Worm (Caenorhabditis elegans) whole organism, L2 larva: ENCODE data around the gene C45B11.5.

Experiments used
- C34F6.9 ChIP-seq: fragments of 150-350 bp; optimal IDR thresholded peaks from 2 replicates; lab custom pipeline; 2014; ENCODE audit warnings: missing biosample characterization, missing genetic modification characterization
- F13H6.1 ChIP-seq: sonication (generic microtip); optimal IDR thresholded peaks from 2 replicates; lab custom pipeline; 2016; ENCODE audit warnings: missing genetic modification characterization, missing compliant biosample characterization
- ama-1 ChIP-seq: fragments of 150-350 bp; optimal IDR thresholded peaks from 2 replicates; lab custom pipeline; 2018; ENCODE audit warnings: inconsistent platforms
- blmp-1 ChIP-seq: sonication (generic microtip); optimal IDR thresholded peaks from 2 replicates; lab custom pipeline; 2017; ENCODE audit warnings: missing genetic modification characterization, mild to moderate bottlenecking, missing compliant biosample characterization, antibody characterized with exemption, moderate library complexity; ENCODE audit not compliant: insufficient read depth
- ceh-16 ChIP-seq: fragments of 150-350 bp; optimal IDR thresholded peaks from 2 replicates; lab custom pipeline; 2014; ENCODE audit warnings: missing biosample characterization, missing genetic modification characterization
- crh-2 ChIP-seq: sonication (generic microtip); optimal IDR thresholded peaks from 2 replicates; lab custom pipeline; 2017; ENCODE audit warnings: missing biosample characterization, missing genetic modification characterization
- egl-27 ChIP-seq: sonication (generic microtip); optimal IDR thresholded peaks from 3 replicates; lab custom pipeline; 2017; ENCODE audit warnings: missing biosample characterization, missing genetic modification reagents, missing genetic modification characterization
- elt-3 ChIP-seq: sonication (generic microtip); optimal IDR thresholded peaks from 2 replicates; lab custom pipeline; 2017; ENCODE audit warnings: missing biosample characterization, missing genetic modification characterization
- fos-1 ChIP-seq: fragments of 150-350 bp; optimal IDR thresholded peaks from 2 replicates; lab custom pipeline; 2014; ENCODE audit warnings: missing biosample characterization, missing genetic modification characterization
- gmeb-1 ChIP-seq: fragments of 150-350 bp; optimal IDR thresholded peaks from 2 replicates; lab custom pipeline; 2014; ENCODE audit warnings: missing biosample characterization, missing genetic modification characterization
- lin-11 ChIP-seq: fragments of 150-350 bp; sonication (generic microtip); optimal IDR thresholded peaks from 2 replicates; lab custom pipeline; 2014; ENCODE audit warnings: missing biosample characterization, missing genetic modification characterization, inconsistent platforms, mixed read lengths
- lin-13 ChIP-seq: fragments of 150-350 bp; optimal IDR thresholded peaks from 2 replicates; lab custom pipeline; 2014; ENCODE audit warnings: missing biosample characterization, missing genetic modification reagents, missing genetic modification characterization
- lin-39 ChIP-seq: fragments of 150-350 bp; optimal IDR thresholded peaks from 2 replicates; lab custom pipeline; 2014; ENCODE audit warnings: missing biosample characterization, missing genetic modification reagents, missing genetic modification characterization
- lsy-2 ChIP-seq, 2 experiments: fragments of 150-350 bp in 1 of 2; sonication (generic microtip) in 1 of 2; optimal IDR thresholded peaks; 2 replicates each; lab custom pipeline; 2014 to 2017; ENCODE audit warnings: missing biosample characterization in 2 of 2, missing genetic modification characterization in 2 of 2
- mab-5 ChIP-seq: fragments of 150-350 bp; optimal IDR thresholded peaks from 2 replicates; lab custom pipeline; 2014; ENCODE audit warnings: missing biosample characterization, missing genetic modification characterization
- mdl-1 ChIP-seq, 2 experiments: fragments of 150-350 bp in 1 of 2; sonication (generic microtip) in 1 of 2; optimal IDR thresholded peaks; 2 replicates each; lab custom pipeline; 2017; ENCODE audit warnings: missing biosample characterization in 2 of 2, missing genetic modification characterization in 2 of 2
- nhr-10 ChIP-seq: sonication (generic microtip); optimal IDR thresholded peaks from 2 replicates; lab custom pipeline; 2017; ENCODE audit warnings: missing biosample characterization, missing genetic modification characterization
- nhr-12 ChIP-seq: fragments of 150-350 bp; optimal IDR thresholded peaks from 2 replicates; lab custom pipeline; 2014; ENCODE audit warnings: missing biosample characterization, missing genetic modification characterization
- nhr-129 ChIP-seq: fragments of 150-350 bp; optimal IDR thresholded peaks from 2 replicates; lab custom pipeline; 2014; ENCODE audit warnings: missing biosample characterization, missing genetic modification characterization
- nhr-21 ChIP-seq: fragments of 150-350 bp; optimal IDR thresholded peaks from 2 replicates; lab custom pipeline; 2014; ENCODE audit warnings: missing biosample characterization, missing genetic modification characterization
- nhr-23 ChIP-seq: fragments of 150-350 bp; optimal IDR thresholded peaks from 2 replicates; lab custom pipeline; 2014; ENCODE audit warnings: missing biosample characterization, missing genetic modification reagents, missing genetic modification characterization
- nhr-237 ChIP-seq: fragments of 150-350 bp; optimal IDR thresholded peaks from 2 replicates; lab custom pipeline; 2014; ENCODE audit warnings: missing biosample characterization, missing genetic modification characterization
- nhr-25 ChIP-seq: fragments of 150-350 bp; sonication (generic microtip); optimal IDR thresholded peaks from 3 replicates; lab custom pipeline; 2014; ENCODE audit warnings: missing biosample characterization, missing genetic modification characterization
- nhr-6 ChIP-seq: fragments of 150-350 bp; optimal IDR thresholded peaks from 2 replicates; lab custom pipeline; 2014; ENCODE audit warnings: missing biosample characterization, missing genetic modification characterization
- nhr-77 ChIP-seq: fragments of 150-350 bp; optimal IDR thresholded peaks from 2 replicates; lab custom pipeline; 2014; ENCODE audit warnings: missing biosample characterization, missing genetic modification characterization
- peb-1 ChIP-seq: fragments of 150-350 bp; optimal IDR thresholded peaks from 2 replicates; lab custom pipeline; 2014; ENCODE audit warnings: missing biosample characterization, missing genetic modification characterization
- sem-4 ChIP-seq: fragments of 150-350 bp; optimal IDR thresholded peaks from 2 replicates; lab custom pipeline; 2014; ENCODE audit warnings: missing biosample characterization, missing genetic modification reagents, missing genetic modification characterization
- skn-1 ChIP-seq: sonication (generic microtip); optimal IDR thresholded peaks from 2 replicates; lab custom pipeline; 2017; ENCODE audit warnings: missing biosample characterization, missing genetic modification characterization
- sma-3 ChIP-seq: sonication (generic microtip); optimal IDR thresholded peaks from 2 replicates; lab custom pipeline; 2016; ENCODE audit warnings: missing genetic modification reagents, missing genetic modification characterization, missing compliant biosample characterization
- sma-9 ChIP-seq, 2 experiments: fragments of 150-350 bp in 1 of 2; sonication (generic microtip) in 1 of 2; optimal IDR thresholded peaks; 2 replicates each; lab custom pipeline; 2014 to 2016; ENCODE audit warnings: missing genetic modification characterization in 2 of 2, mild to moderate bottlenecking in 1 of 2, missing biosample characterization in 1 of 2, missing compliant biosample characterization in 1 of 2, missing genetic modification reagents in 1 of 2, moderate library complexity in 1 of 2
- snpc-4 ChIP-seq: fragments of 150-350 bp; optimal IDR thresholded peaks from 2 replicates; lab custom pipeline; 2014; ENCODE audit warnings: missing biosample characterization, missing genetic modification characterization
- unc-39 ChIP-seq: fragments of 150-350 bp; optimal IDR thresholded peaks from 2 replicates; lab custom pipeline; 2014; ENCODE audit warnings: missing biosample characterization, missing genetic modification characterization
- unc-55 ChIP-seq: fragments of 150-350 bp; sonication (generic microtip); optimal IDR thresholded peaks from 3 replicates; lab custom pipeline; 2014; ENCODE audit warnings: missing biosample characterization, missing genetic modification reagents, missing genetic modification characterization
- unc-62 ChIP-seq: fragments of 150-350 bp; optimal IDR thresholded peaks from 2 replicates; lab custom pipeline; 2014; ENCODE audit warnings: missing biosample characterization, missing genetic modification reagents, missing genetic modification characterization
- zag-1 ChIP-seq: fragments of 150-350 bp; optimal IDR thresholded peaks from 2 replicates; lab custom pipeline; 2014; ENCODE audit warnings: missing biosample characterization, missing genetic modification characterization
- ztf-1 ChIP-seq: fragments of 200-800 bp; sonication (Bioruptor generic); conservative IDR thresholded peaks from 2 replicates; pipeline ENCODE4 v1.3.6; 2022; ENCODE audit warnings: missing genetic modification characterization, missing compliant biosample characterization
- ztf-11 ChIP-seq: sonication (generic microtip); optimal IDR thresholded peaks from 2 replicates; lab custom pipeline; 2017; ENCODE audit warnings: missing biosample characterization, missing genetic modification characterization
- ztf-4 ChIP-seq: fragments of 150-350 bp; optimal IDR thresholded peaks from 2 replicates; lab custom pipeline; 2014; ENCODE audit warnings: missing biosample characterization, missing genetic modification characterization

The C45B11.5 gene

ce11 chrV:11016846-11017553 is 24.6 kb upstream of the C45B11.5 start:
- TF ChIP-seq sem-4 (tag; lab: Kevin White, UChicago), result no peak
- TF ChIP-seq sma-3 (GFP tag; lab: Kevin White, UChicago), result peak; percentile 57
- TF ChIP-seq sma-9 (GFP tag; optimal IDR thresholded peaks at IDR 0.05; lab: Kevin White, UChicago), result peak; percentile 69
- no peak for TF ChIP-seq sma-9 (tag; optimal IDR thresholded peaks at IDR 0.05; lab: Kevin White, UChicago)
- TF ChIP-seq, all 48 proteins: peak for 2

ce11 chrV:11022817-11023216 is 18.8 kb upstream of the C45B11.5 start, which contains the start of the genes C13G3.12 and hot-6:
C13G3.12 (minus strand) TSS chrV:11022917.
hot-6 (minus strand) TSS chrV:11022937.
- TF ChIP-seq ztf-11 (no peak), fos-1 (tag; lab: Kevin White, UChicago) (no peak), unc-55 (GFP tag; lab: Kevin White, UChicago) (no peak), ama-1 (lab: Kevin White, UChicago) (no peak), nhr-21 (tag; lab: Kevin White, UChicago) (no peak), nhr-237 (no peak), sma-3 (GFP tag; lab: Kevin White, UChicago) (no peak), ztf-1 (GFP tag; lab: Robert Waterston, UW) (no peak), gmeb-1 (tag; lab: Kevin White, UChicago) (no peak), nhr-25 (tag; lab: Kevin White, UChicago) (no peak), unc-62 (GFP tag; lab: Kevin White, UChicago) (no peak), nhr-129 (tag; lab: Kevin White, UChicago) (no peak), unc-39 (no peak), egl-27 (tag; lab: Kevin White, UChicago) (no peak), nhr-10 (tag; lab: Kevin White, UChicago) (no peak), nhr-12 (tag; lab: Kevin White, UChicago) (no peak), ceh-16 (tag; lab: Kevin White, UChicago) (no peak), lin-13 (GFP tag; lab: Kevin White, UChicago) (no peak), mab-5 (tag; lab: Kevin White, UChicago) (no peak), nhr-6 (tag; lab: Kevin White, UChicago) (no peak)

- no peak for TF ChIP-seq snpc-4 (tag; lab: Kevin White, UChicago)
- no peak for TF ChIP-seq ama-1 (lab: Kevin White, UChicago)
- TF ChIP-seq elt-3 (tag; lab: Kevin White, UChicago), result no peak
- TF ChIP-seq ceh-16 (tag; lab: Kevin White, UChicago), result no peak
- TF ChIP-seq mdl-1 (tag; optimal IDR thresholded peaks at IDR 0.05; lab: Kevin White, UChicago), result no peak
- no peak for TF ChIP-seq ztf-11
- TF ChIP-seq unc-55 (GFP tag; lab: Kevin White, UChicago), result no peak
- TF ChIP-seq peb-1 (tag; lab: Kevin White, UChicago), result no peak
- TF ChIP-seq nhr-21 (tag; lab: Kevin White, UChicago), result no peak
- TF ChIP-seq sma-9 (GFP tag; optimal IDR thresholded peaks at IDR 0.05; lab: Kevin White, UChicago), result no peak
- no peak for TF ChIP-seq sma-9 (tag; optimal IDR thresholded peaks at IDR 0.05; lab: Kevin White, UChicago)
- no peak for TF ChIP-seq blmp-1 (tag; lab: Kevin White, UChicago)
- no peak for TF ChIP-seq nhr-77
- TF ChIP-seq nhr-23 (tag; lab: Kevin White, UChicago), result no peak
- TF ChIP-seq gmeb-1 (tag; lab: Kevin White, UChicago), result no peak
- no peak for TF ChIP-seq lin-39 (tag; lab: Kevin White, UChicago)
- TF ChIP-seq lin-13 (GFP tag; lab: Kevin White, UChicago), result no peak
- TF ChIP-seq zag-1, result no peak
- no peak for TF ChIP-seq skn-1
- TF ChIP-seq mab-5 (tag; lab: Kevin White, UChicago), result no peak
Measured at ce11 chrV:11027740-11028139, 13.9 kb upstream of the C45B11.5 start.

- TF ChIP-seq lin-11 (tag; lab: Kevin White, UChicago) (no peak), unc-55 (GFP tag; lab: Kevin White, UChicago) (peak; percentile 79), C34F6.9 (tag; lab: Kevin White, UChicago) (peak; percentile 43), F13H6.1 (tag; lab: Kevin White, UChicago) (peak; percentile 57), nhr-10 (tag; lab: Kevin White, UChicago) (peak; percentile 16), nhr-77 (no peak), nhr-6 (tag; lab: Kevin White, UChicago) (peak; percentile 17), lin-13 (GFP tag; lab: Kevin White, UChicago) (peak; percentile 20), fos-1 (tag; lab: Kevin White, UChicago) (peak; percentile 24), lsy-2 (tag; optimal IDR thresholded peaks at IDR 0.05; lab: Kevin White, UChicago) (peak in 1 of 2 experiments; percentile 70), sma-9 (GFP tag; optimal IDR thresholded peaks at IDR 0.05; lab: Kevin White, UChicago) (peak; percentile 73), sma-9 (tag; optimal IDR thresholded peaks at IDR 0.05; lab: Kevin White, UChicago) (no peak), mdl-1 (tag; optimal IDR thresholded peaks at IDR 0.05; lab: Kevin White, UChicago) (no peak), ztf-4 (tag; lab: Kevin White, UChicago) (no peak), gmeb-1 (tag; lab: Kevin White, UChicago) (peak; percentile 94), sma-3 (GFP tag; lab: Kevin White, UChicago) (peak; percentile 75), nhr-237 (no peak), crh-2 (tag; lab: Kevin White, UChicago) (peak; percentile 70)
Measured at ce11 chrV:11029309-11029708, 12.3 kb upstream of the C45B11.5 start.
